Worm (Caenorhabditis elegans): ENCODE data around the gene Y43F8B.12.
A peak's percentile ranks its signal among the peaks of the same experiment; 100 is the strongest.

The Y43F8B.12 gene

ce11 chrV:19517611-19518360 lies 49.6 kb downstream of the Y43F8B.12 start:
- peak; percentile 82 for TF ChIP-seq ceh-36 (tag; optimal IDR thresholded peaks at IDR 0.05)

ce11 chrV:19518468-19519168 lies 50.4 kb downstream of the Y43F8B.12 start:
- TF ChIP-seq sea-1 (GFP tag; conservative IDR thresholded peaks at IDR 0.05): no peak
- no peak for TF ChIP-seq B0310.2 (tag; optimal IDR thresholded peaks at IDR 0.05)
- TF ChIP-seq ets-7 (tag; optimal IDR thresholded peaks at IDR 0.05): no peak
- no peak for TF ChIP-seq hmg-4 (GFP tag; optimal IDR thresholded peaks at IDR 0.05)
- no peak for TF ChIP-seq tra-4 (tag; optimal IDR thresholded peaks at IDR 0.05)
- TF ChIP-seq tbx-11 (GFP tag; IDR thresholded peaks at IDR 0.05): no peak
- TF ChIP-seq hmbx-1 (tag; optimal IDR thresholded peaks at IDR 0.05): no peak
- TF ChIP-seq ama-1 (optimal IDR thresholded peaks at IDR 0.05): no peak
- no peak for TF ChIP-seq ceh-13 (GFP tag; optimal IDR thresholded peaks at IDR 0.05)
- TF ChIP-seq pes-1 (GFP tag; IDR thresholded peaks at IDR 0.05): no peak

All from whole organism, early embryonic.